Worm (Caenorhabditis elegans) whole organism, L4/young adult: ENCODE measurements around the gene F28H7.8.

Experiments
- dao-5 ChIP-seq: sonication (generic microtip); optimal IDR thresholded peaks from 2 replicates; lab custom pipeline; 2016; ENCODE audit warnings: missing genotype, missing genetic modification characterization, moderate library complexity, missing compliant biosample characterization
- him-1 ChIP-seq: sonication (generic microtip); optimal IDR thresholded peaks from 2 replicates; lab custom pipeline; 2016; ENCODE audit warnings: missing genotype, missing genetic modification reagents, missing genetic modification characterization, missing compliant biosample characterization

- TF ChIP-seq him-1 (tag; lab: Kevin White, UChicago) (no peak), dao-5 (tag; lab: Kevin White, UChicago) (no peak)
Measured at ce11 chrV:10725424-10725951, 33.3 kb upstream of the F28H7.8 start.
